Worm (Caenorhabditis elegans) whole organism, L2 larva: Measurements from ENCODE around the gene efn-3.

Experiments used
- F13H6.1 ChIP-seq: sonication (generic microtip); optimal IDR thresholded peaks from 2 replicates; lab custom pipeline; 2016; ENCODE audit warnings: missing genetic modification characterization, missing compliant biosample characterization
- ama-1 ChIP-seq: fragments of 150-350 bp; optimal IDR thresholded peaks from 2 replicates; lab custom pipeline; 2018; ENCODE audit warnings: inconsistent platforms
- lin-11 ChIP-seq: fragments of 150-350 bp; sonication (generic microtip); optimal IDR thresholded peaks from 2 replicates; lab custom pipeline; 2014; ENCODE audit warnings: missing biosample characterization, missing genetic modification characterization, inconsistent platforms, mixed read lengths
- lin-13 ChIP-seq: fragments of 150-350 bp; optimal IDR thresholded peaks from 2 replicates; lab custom pipeline; 2014; ENCODE audit warnings: missing biosample characterization, missing genetic modification reagents, missing genetic modification characterization
- nhr-11 ChIP-seq: fragments of 150-350 bp; optimal IDR thresholded peaks from 2 replicates; lab custom pipeline; 2014; ENCODE audit warnings: missing biosample characterization, missing genetic modification characterization
- nhr-21 ChIP-seq: fragments of 150-350 bp; optimal IDR thresholded peaks from 2 replicates; lab custom pipeline; 2014; ENCODE audit warnings: missing biosample characterization, missing genetic modification characterization
- nhr-237 ChIP-seq: fragments of 150-350 bp; optimal IDR thresholded peaks from 2 replicates; lab custom pipeline; 2014; ENCODE audit warnings: missing biosample characterization, missing genetic modification characterization
- nhr-77 ChIP-seq: fragments of 150-350 bp; optimal IDR thresholded peaks from 2 replicates; lab custom pipeline; 2014; ENCODE audit warnings: missing biosample characterization, missing genetic modification characterization
- snpc-4 ChIP-seq: fragments of 150-350 bp; optimal IDR thresholded peaks from 2 replicates; lab custom pipeline; 2014; ENCODE audit warnings: missing biosample characterization, missing genetic modification characterization
- unc-55 ChIP-seq: fragments of 150-350 bp; sonication (generic microtip); optimal IDR thresholded peaks from 3 replicates; lab custom pipeline; 2014; ENCODE audit warnings: missing biosample characterization, missing genetic modification reagents, missing genetic modification characterization
- unc-62 ChIP-seq: fragments of 150-350 bp; optimal IDR thresholded peaks from 2 replicates; lab custom pipeline; 2014; ENCODE audit warnings: missing biosample characterization, missing genetic modification reagents, missing genetic modification characterization

DNA sequence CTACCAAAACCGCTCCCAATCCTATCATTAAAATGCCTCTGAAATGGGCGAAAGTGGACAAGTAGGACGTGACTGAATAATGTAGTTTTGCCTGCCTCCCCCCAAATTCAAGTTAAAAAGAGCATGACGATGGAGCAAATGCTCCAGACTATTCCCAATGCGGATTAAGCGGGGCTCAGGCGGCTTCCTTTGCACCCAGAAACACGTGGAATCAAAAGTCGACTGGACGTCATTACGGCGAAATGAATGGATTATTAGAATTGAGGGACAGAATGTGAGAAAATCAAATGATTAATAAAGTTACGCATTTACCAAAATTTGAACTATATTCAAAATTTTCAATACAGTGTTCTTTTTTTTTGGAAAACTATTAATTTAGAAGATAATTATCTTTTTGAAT, 22.7 kb upstream of the efn-3 start:
- TF ChIP-seq ama-1 (lab: Kevin White, UChicago) (no peak), F13H6.1 (no peak), nhr-237 (tag; lab: Kevin White, UChicago) (no peak), unc-55 (GFP tag; lab: Kevin White, UChicago) (no peak), lin-11 (tag; lab: Kevin White, UChicago) (no peak), unc-62 (GFP tag; lab: Kevin White, UChicago) (no peak), lin-13 (GFP tag; lab: Kevin White, UChicago) (no peak), snpc-4 (tag; lab: Kevin White, UChicago) (no peak), nhr-21 (tag; lab: Kevin White, UChicago) (no peak), nhr-77 (tag; lab: Kevin White, UChicago) (no peak), nhr-11 (tag; lab: Kevin White, UChicago) (no peak)
